Fruit fly (Drosophila melanogaster) whole organism, prepupa: ENCODE measurements around the gene Coq4.

ENCODE experiments used
- Blimp-1 ChIP-seq: fragments of 200-800 bp; sonication (Bioruptor generic); optimal IDR thresholded peaks from 3 replicates; lab custom pipeline; 2017; ENCODE audit warnings: missing biosample characterization, missing genetic modification characterization, mild to moderate bottlenecking, moderate library complexity, missing genetic modification reagents
- CG10631 ChIP-seq: fragments of 200-800 bp; sonication (Bioruptor generic); optimal IDR thresholded peaks from 2 replicates; lab custom pipeline; 2016; ENCODE audit warnings: missing biosample characterization, missing genetic modification characterization
- CG10669 ChIP-seq: fragments of 200-800 bp; sonication (Bioruptor generic); optimal IDR thresholded peaks from 3 replicates; lab custom pipeline; 2018; ENCODE audit warnings: missing biosample characterization, mild to moderate bottlenecking, missing genetic modification characterization, moderate library complexity
- CG11762 ChIP-seq: fragments of 200-800 bp; sonication (Bioruptor generic); optimal IDR thresholded peaks from 3 replicates; lab custom pipeline; 2016; ENCODE audit warnings: missing biosample characterization, missing genetic modification characterization; ENCODE audit not compliant: insufficient read depth
- CG11902 ChIP-seq: fragments of 200-800 bp; sonication (Bioruptor generic); optimal IDR thresholded peaks from 3 replicates; lab custom pipeline; 2016; ENCODE audit warnings: missing biosample characterization, missing genetic modification characterization
- CG15336 ChIP-seq: fragments of 200-800 bp; sonication (Bioruptor generic); IDR thresholded peaks from 2 replicates; pipeline ENCODE4 v1.3.6; 2022; ENCODE audit warnings: missing biosample characterization, missing genetic modification characterization
- CG1621 ChIP-seq: fragments of 200-800 bp; sonication (Bioruptor generic); optimal IDR thresholded peaks from 3 replicates; lab custom pipeline; 2018; ENCODE audit warnings: missing biosample characterization, mild to moderate bottlenecking, missing genetic modification characterization
- CG16779 ChIP-seq: fragments of 200-800 bp; sonication (Bioruptor generic); optimal IDR thresholded peaks from 3 replicates; lab custom pipeline; 2017; ENCODE audit warnings: missing biosample characterization, mild to moderate bottlenecking, missing genetic modification characterization
- CG3032 ChIP-seq: fragments of 200-800 bp; optimal IDR thresholded peaks from 2 replicates; lab custom pipeline; 2019; ENCODE audit warnings: missing biosample characterization, mild to moderate bottlenecking, missing genetic modification characterization, moderate library complexity
- CG31627 ChIP-seq: fragments of 200-800 bp; sonication (Bioruptor generic); optimal IDR thresholded peaks from 3 replicates; lab custom pipeline; 2016; ENCODE audit warnings: missing biosample characterization, missing genetic modification characterization
- CG32006 ChIP-seq: fragments of 200-800 bp; sonication (Bioruptor generic); optimal IDR thresholded peaks from 3 replicates; lab custom pipeline; 2017; ENCODE audit warnings: missing biosample characterization, mild to moderate bottlenecking, missing genetic modification characterization
- CG3919 ChIP-seq: fragments of 200-800 bp; sonication (Bioruptor generic); optimal IDR thresholded peaks from 3 replicates; lab custom pipeline; 2016; ENCODE audit warnings: missing biosample characterization, missing genetic modification characterization
- CG4318 ChIP-seq: fragments of 200-800 bp; sonication (Bioruptor generic); optimal IDR thresholded peaks from 3 replicates; lab custom pipeline; 2017; ENCODE audit warnings: missing biosample characterization, mild to moderate bottlenecking, missing genetic modification characterization
- CG6163 ChIP-seq: fragments of 200-800 bp; sonication (Bioruptor generic); IDR thresholded peaks from 3 replicates; pipeline ENCODE4 v1.3.6; 2022; ENCODE audit warnings: missing biosample characterization, missing genetic modification characterization
- CG6276 ChIP-seq: fragments of 200-800 bp; sonication (Bioruptor generic); optimal IDR thresholded peaks from 2 replicates; lab custom pipeline; 2017; ENCODE audit warnings: missing biosample characterization, mild to moderate bottlenecking, missing genetic modification characterization
- CG6808 ChIP-seq: fragments of 200-800 bp; sonication (Bioruptor generic); optimal IDR thresholded peaks from 3 replicates; lab custom pipeline; 2017; ENCODE audit warnings: missing biosample characterization, missing genetic modification characterization, mild to moderate bottlenecking, moderate library complexity, missing genetic modification reagents
- CG7368 ChIP-seq: fragments of 200-800 bp; sonication (Bioruptor generic); optimal IDR thresholded peaks from 3 replicates; lab custom pipeline; 2016; ENCODE audit warnings: missing biosample characterization, missing genetic modification characterization
- CG8119 ChIP-seq: fragments of 200-800 bp; sonication (Bioruptor generic); IDR thresholded peaks from 3 replicates; pipeline ENCODE4 v1.3.6; 2022; ENCODE audit warnings: missing biosample characterization, missing genetic modification characterization
- CG8319 ChIP-seq: fragments of 200-800 bp; sonication (Bioruptor generic); optimal IDR thresholded peaks from 3 replicates; lab custom pipeline; 2016; ENCODE audit warnings: missing biosample characterization, missing genetic modification characterization
- CG8632 ChIP-seq: fragments of 200-800 bp; sonication (Bioruptor generic); optimal IDR thresholded peaks from 3 replicates; lab custom pipeline; 2016; ENCODE audit warnings: missing biosample characterization, missing genetic modification characterization
- CG9139 ChIP-seq: fragments of 200-800 bp; sonication (Bioruptor generic); optimal IDR thresholded peaks from 3 replicates; lab custom pipeline; 2017; ENCODE audit warnings: missing biosample characterization, mild to moderate bottlenecking, missing genetic modification characterization
- Eip75B ChIP-seq: fragments of 200-800 bp; sonication (Bioruptor generic); optimal IDR thresholded peaks from 3 replicates; lab custom pipeline; 2016; ENCODE audit warnings: missing biosample characterization, missing genetic modification characterization
- Eip93F ChIP-seq: fragments of 200-800 bp; sonication (Bioruptor generic); optimal IDR thresholded peaks from 2 replicates; lab custom pipeline; 2016; ENCODE audit warnings: missing biosample characterization, mild to moderate bottlenecking, missing genetic modification characterization
- Hr38 ChIP-seq: sonication (Bioruptor generic); optimal IDR thresholded peaks from 2 replicates; lab custom pipeline; 2016; ENCODE audit warnings: missing biosample characterization, missing genetic modification characterization
- Hr4 ChIP-seq: fragments of 200-800 bp; sonication (Bioruptor generic); optimal IDR thresholded peaks from 3 replicates; lab custom pipeline; 2016; ENCODE audit warnings: missing biosample characterization, missing genetic modification characterization
- Lpt ChIP-seq: fragments of 200-800 bp; sonication (Bioruptor generic); optimal IDR thresholded peaks from 3 replicates; lab custom pipeline; 2016; ENCODE audit warnings: missing biosample characterization, missing genetic modification characterization
- Met ChIP-seq: fragments of 200-800 bp; sonication (Bioruptor generic); optimal IDR thresholded peaks from 3 replicates; lab custom pipeline; 2016; ENCODE audit warnings: missing biosample characterization, missing genetic modification characterization
- Smox ChIP-seq: fragments of 200-800 bp; sonication (Bioruptor generic); optimal IDR thresholded peaks from 3 replicates; lab custom pipeline; 2016; ENCODE audit warnings: missing biosample characterization, missing genetic modification characterization
- Sox102F ChIP-seq: fragments of 200-800 bp; sonication (Bioruptor generic); optimal IDR thresholded peaks from 2 replicates; lab custom pipeline; 2016; ENCODE audit warnings: missing biosample characterization, mild to moderate bottlenecking, missing genetic modification characterization
- Sox14 ChIP-seq: fragments of 200-800 bp; sonication (Bioruptor generic); optimal IDR thresholded peaks from 3 replicates; lab custom pipeline; 2016; ENCODE audit warnings: missing biosample characterization, missing genetic modification characterization
- achi ChIP-seq: fragments of 200-800 bp; sonication (Bioruptor generic); optimal IDR thresholded peaks from 3 replicates; lab custom pipeline; 2016; ENCODE audit warnings: missing biosample characterization, missing genetic modification characterization
- dac ChIP-seq: fragments of 200-800 bp; sonication (Bioruptor generic); optimal IDR thresholded peaks from 2 replicates; lab custom pipeline; 2017; ENCODE audit warnings: missing biosample characterization, mild to moderate bottlenecking, missing genetic modification characterization
- dsx ChIP-seq: fragments of 200-800 bp; optimal IDR thresholded peaks from 3 replicates; lab custom pipeline; 2019; ENCODE audit warnings: missing biosample characterization, mild to moderate bottlenecking, missing genetic modification characterization, moderate library complexity; ENCODE audit not compliant: poor library complexity, severe bottlenecking
- eg ChIP-seq: fragments of 200-800 bp; sonication (Bioruptor generic); IDR thresholded peaks from 3 replicates; pipeline ENCODE4 v1.3.6; 2022; ENCODE audit warnings: missing biosample characterization, missing genetic modification characterization
- fd59A ChIP-seq: fragments of 200-800 bp; sonication (Bioruptor generic); optimal IDR thresholded peaks from 2 replicates; lab custom pipeline; 2017; ENCODE audit warnings: missing biosample characterization, mild to moderate bottlenecking, missing genetic modification characterization, missing genetic modification reagents
- fd85E ChIP-seq: fragments of 200-800 bp; sonication (Bioruptor generic); optimal IDR thresholded peaks from 3 replicates; lab custom pipeline; 2016; ENCODE audit warnings: missing biosample characterization, missing genetic modification characterization
- fkh ChIP-seq: fragments of 200-800 bp; sonication (Bioruptor generic); optimal IDR thresholded peaks from 3 replicates; lab custom pipeline; 2017; ENCODE audit warnings: missing biosample characterization, mild to moderate bottlenecking, missing genetic modification characterization, moderate library complexity
- lz ChIP-seq: fragments of 200-800 bp; sonication (Bioruptor generic); optimal IDR thresholded peaks from 3 replicates; lab custom pipeline; 2016; ENCODE audit warnings: missing biosample characterization, missing genetic modification characterization
- pdm3 ChIP-seq: fragments of 200-800 bp; sonication (Bioruptor generic); optimal IDR thresholded peaks from 3 replicates; lab custom pipeline; 2016; ENCODE audit warnings: missing biosample characterization, missing genetic modification characterization
- spab ChIP-seq: fragments of 200-800 bp; sonication (Bioruptor generic); optimal IDR thresholded peaks from 2 replicates; lab custom pipeline; 2017; ENCODE audit warnings: missing biosample characterization, mild to moderate bottlenecking, missing genetic modification characterization, missing genetic modification reagents
- ss ChIP-seq, 2 experiments: fragments of 200-800 bp; sonication (Bioruptor generic); optimal IDR thresholded peaks; 2 replicates in 1 of 2; 3 replicates in 1 of 2; lab custom pipeline; 2017 to 2018; ENCODE audit warnings: mild to moderate bottlenecking in 2 of 2, missing biosample characterization in 2 of 2, missing genetic modification characterization in 2 of 2, moderate library complexity in 1 of 2
- svp ChIP-seq: fragments of 200-800 bp; sonication (Bioruptor generic); peaks from one replicate; lab custom pipeline; 2016; ENCODE audit warnings: missing biosample characterization, missing genetic modification characterization
- vri ChIP-seq: fragments of 200-800 bp; sonication (Bioruptor generic); optimal IDR thresholded peaks from 3 replicates; lab custom pipeline; 2016; ENCODE audit warnings: missing biosample characterization, mild to moderate bottlenecking, missing genetic modification characterization

Gene Coq4

DNA sequence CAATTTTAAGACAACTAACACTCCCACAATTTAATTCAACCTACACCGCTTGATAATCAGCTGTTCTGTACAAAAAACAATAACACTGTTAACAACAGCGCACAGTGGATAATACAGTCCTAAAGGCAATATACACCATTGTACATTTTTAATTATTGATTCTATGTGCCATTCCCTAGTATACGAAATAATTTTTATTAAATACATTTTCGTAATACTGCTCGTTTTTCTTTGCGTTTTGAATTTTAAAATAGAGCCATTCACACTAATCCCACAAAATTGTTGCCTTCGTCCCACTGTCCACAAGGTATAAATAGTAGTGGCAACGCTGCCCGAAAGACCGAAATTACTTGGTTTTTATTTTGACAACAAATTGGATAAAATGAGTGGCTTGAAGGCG lies at the start of gene Coq4, which contains the start of gene CG32176 (continued):
- peak; percentile 98 for TF ChIP-seq CG10631 (GFP tag; lab: Kevin White, UChicago)
- TF ChIP-seq CG3919, result peak; percentile 98
- TF ChIP-seq Sox102F (GFP tag; lab: Kevin White, UChicago), result peak; percentile 98
- TF ChIP-seq CG16779, result peak; percentile 83
- TF ChIP-seq CG8319, result peak; percentile 95
- TF ChIP-seq Hr4 (GFP tag; lab: Kevin White, UChicago), result peak; percentile 99
- TF ChIP-seq CG1621 (tag; lab: Kevin White, UChicago), result peak; percentile 94
- peak; percentile 98 for TF ChIP-seq Sox14 (GFP tag; lab: Kevin White, UChicago)

DNA sequence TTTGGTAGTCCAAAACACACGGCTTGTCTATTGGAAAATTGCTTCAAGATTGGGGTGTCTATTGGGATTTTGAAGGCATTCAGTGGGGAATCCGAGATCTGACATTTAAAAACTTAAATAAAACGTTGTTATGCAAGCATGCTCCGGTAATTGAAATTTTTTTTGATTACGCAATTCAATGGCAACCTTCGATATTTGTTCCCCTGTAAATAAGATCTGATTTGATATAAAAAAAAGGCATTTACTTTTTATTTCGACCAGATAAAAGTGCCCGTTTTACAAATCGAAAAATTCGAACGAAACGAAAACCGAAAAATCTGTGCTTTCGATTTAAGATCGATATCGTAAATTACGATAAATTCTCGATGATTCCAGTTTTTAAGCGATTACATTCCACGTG lies 45.4 kb upstream of the Coq4 start, which contains the start of the genes CG13733 and qjt:
Gene CG13733, minus strand, starts transcription at position 101 of the 400 bp plus-strand sequence.
Gene qjt, plus strand, starts transcription at position 271 of the 400 bp plus-strand sequence.
- no peak for TF ChIP-seq CG11902 (GFP tag; lab: Kevin White, UChicago)
- no peak for TF ChIP-seq Smox (GFP tag; lab: Kevin White, UChicago)
- no peak for TF ChIP-seq vri
- no peak for TF ChIP-seq Sox14 (GFP tag; lab: Kevin White, UChicago)
- TF ChIP-seq achi (GFP tag; lab: Kevin White, UChicago), result no peak
- TF ChIP-seq Blimp-1 (GFP tag; lab: Kevin White, UChicago), result no peak
- TF ChIP-seq Lpt (GFP tag; lab: Kevin White, UChicago), result no peak
- no peak for TF ChIP-seq CG10669
- TF ChIP-seq spab (GFP tag; lab: Kevin White, UChicago), result no peak
- TF ChIP-seq CG6276 (GFP tag; lab: Kevin White, UChicago), result no peak
- TF ChIP-seq CG8632 (GFP tag; lab: Kevin White, UChicago), result no peak
- TF ChIP-seq CG15336 (GFP tag; lab: Robert Waterston, UW), result no peak
- TF ChIP-seq Eip93F (GFP tag; lab: Kevin White, UChicago), result no peak
- TF ChIP-seq CG6808 (GFP tag; lab: Kevin White, UChicago), result no peak
- TF ChIP-seq Hr4 (GFP tag; lab: Kevin White, UChicago), result no peak
- TF ChIP-seq CG3032 (tag; lab: Kevin White, UChicago), result no peak
- TF ChIP-seq, all 60 proteins: peak for 0

DNA sequence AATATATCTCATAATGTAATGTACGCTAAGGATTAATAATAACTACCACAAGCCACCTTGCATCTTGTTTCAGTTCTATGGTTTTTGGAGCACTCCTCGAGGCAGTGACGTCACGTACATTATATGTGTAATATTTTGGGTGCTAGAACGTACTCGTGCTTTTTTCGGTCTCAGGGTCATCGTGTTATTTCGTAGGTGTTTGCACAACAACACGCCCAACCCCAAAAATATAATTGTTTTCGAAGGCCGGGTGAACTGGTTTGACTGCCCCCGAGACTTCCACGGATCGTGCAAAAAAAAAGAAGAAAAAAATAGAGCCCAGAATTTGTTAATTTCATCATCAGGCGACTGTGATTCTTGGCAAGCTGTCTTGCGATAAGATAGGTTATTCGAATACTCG lies 43.1 kb upstream of the Coq4 start:
- TF ChIP-seq lz (GFP tag; lab: Kevin White, UChicago), result no peak
- TF ChIP-seq CG31627 (GFP tag; lab: Kevin White, UChicago), result no peak
- TF ChIP-seq Sox14 (GFP tag; lab: Kevin White, UChicago), result no peak
- TF ChIP-seq CG11902 (GFP tag; lab: Kevin White, UChicago), result no peak
- TF ChIP-seq achi (GFP tag; lab: Kevin White, UChicago), result no peak
- no peak for TF ChIP-seq Hr38
- no peak for TF ChIP-seq CG1621 (tag; lab: Kevin White, UChicago)
- TF ChIP-seq CG15336 (GFP tag; lab: Robert Waterston, UW), result no peak
- TF ChIP-seq CG6163, result no peak

DNA sequence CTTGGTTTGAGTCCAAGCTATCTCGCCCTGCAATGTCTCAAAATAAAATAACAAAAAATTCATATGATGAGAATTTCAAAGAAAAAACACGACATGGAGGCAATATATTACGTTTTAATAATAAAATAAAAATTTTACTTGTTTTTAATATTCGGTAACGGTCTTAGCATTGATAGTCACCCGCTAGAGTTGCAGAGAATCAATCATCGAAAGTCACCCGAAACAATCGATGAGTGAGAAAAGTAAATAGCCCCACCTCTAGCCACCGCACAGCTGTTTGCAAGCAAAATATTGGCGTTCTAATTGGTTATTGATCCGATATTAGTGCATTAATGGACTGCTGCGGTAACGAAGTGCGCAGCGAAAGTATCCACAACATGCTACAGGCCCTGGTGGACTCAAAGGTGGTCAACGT lies 42.6 kb upstream of the Coq4 start, which contains the start of gene CG34250:
Gene CG34250, plus strand, starts transcription at position 244 of the 415 bp plus-strand sequence.
- TF ChIP-seq svp (GFP tag; lab: Kevin White, UChicago) (no peak), CG3919 (no peak), CG8119 (GFP tag; lab: Robert Waterston, UW) (no peak), CG4318 (GFP tag; lab: Kevin White, UChicago) (no peak), CG6163 (no peak), CG10669 (no peak), ss (GFP tag; optimal IDR thresholded peaks at IDR 0.05; lab: Kevin White, UChicago) (no peak), pdm3 (GFP tag; lab: Kevin White, UChicago) (no peak), eg (GFP tag; lab: Robert Waterston, UW) (no peak), CG9139 (GFP tag; lab: Kevin White, UChicago) (no peak), CG3032 (tag; lab: Kevin White, UChicago) (peak; percentile 19), CG7368 (no peak), Eip75B (GFP tag; lab: Kevin White, UChicago) (no peak), fd85E (GFP tag; lab: Kevin White, UChicago) (no peak), Met (no peak), achi (GFP tag; lab: Kevin White, UChicago) (no peak), fkh (GFP tag; lab: Kevin White, UChicago) (peak; percentile 93), Lpt (GFP tag; lab: Kevin White, UChicago) (no peak), CG16779 (no peak), dsx (GFP tag; lab: Kevin White, UChicago) (no peak), CG6276 (GFP tag; lab: Kevin White, UChicago) (no peak), CG11902 (GFP tag; lab: Kevin White, UChicago) (no peak), CG11762 (GFP tag; lab: Kevin White, UChicago) (no peak), CG6808 (GFP tag; lab: Kevin White, UChicago) (no peak), CG32006 (GFP tag; lab: Kevin White, UChicago) (no peak), CG15336 (GFP tag; lab: Robert Waterston, UW) (no peak), Blimp-1 (GFP tag; lab: Kevin White, UChicago) (no peak), fd59A (no peak), dac (no peak), CG31627 (GFP tag; lab: Kevin White, UChicago) (no peak)
